Worm (Caenorhabditis elegans): ENCODE results near the gene wdr-20.

ce11 chrV:10145653-10146052 is 11.7 kb upstream of the wdr-20 start, which contains the start of gene C51E3.9:
- TF ChIP-seq nhr-25 (tag; optimal IDR thresholded peaks at IDR 0.05) (no peak), unc-39 (tag; optimal IDR thresholded peaks at IDR 0.05) (no peak), nfya-1 (tag; optimal IDR thresholded peaks at IDR 0.05; ENCODE audit: insufficient read depth) (no peak)
